Fruit fly (Drosophila melanogaster) whole organism: ENCODE results near the gene NKCC.

Experiments
- CG8478 ChIP-seq: fragments of >200 bp; optimal IDR thresholded peaks from 2 replicates; lab custom pipeline; 2018; ENCODE audit warnings: inconsistent platforms
- Dll ChIP-seq: fragments of >200 bp; optimal IDR thresholded peaks from 2 replicates; lab custom pipeline; 2017
- EcR ChIP-seq, 2 experiments: fragments of >200 bp; optimal IDR thresholded peaks; 2 replicates each; lab custom pipeline; 2017; ENCODE audit warnings: missing biosample characterization in 2 of 2, missing genetic modification characterization in 2 of 2, missing genetic modification reagents in 2 of 2
- pan ChIP-seq: fragments of >200 bp; optimal IDR thresholded peaks from 2 replicates; lab custom pipeline; 2017
- psq ChIP-seq: fragments of >200 bp; optimal IDR thresholded peaks from 2 replicates; lab custom pipeline; 2017
- usp ChIP-seq: fragments of >200 bp; optimal IDR thresholded peaks from 2 replicates; lab custom pipeline; 2017; ENCODE audit warnings: missing biosample characterization, missing genetic modification characterization, mixed read lengths

Gene NKCC

DNA sequence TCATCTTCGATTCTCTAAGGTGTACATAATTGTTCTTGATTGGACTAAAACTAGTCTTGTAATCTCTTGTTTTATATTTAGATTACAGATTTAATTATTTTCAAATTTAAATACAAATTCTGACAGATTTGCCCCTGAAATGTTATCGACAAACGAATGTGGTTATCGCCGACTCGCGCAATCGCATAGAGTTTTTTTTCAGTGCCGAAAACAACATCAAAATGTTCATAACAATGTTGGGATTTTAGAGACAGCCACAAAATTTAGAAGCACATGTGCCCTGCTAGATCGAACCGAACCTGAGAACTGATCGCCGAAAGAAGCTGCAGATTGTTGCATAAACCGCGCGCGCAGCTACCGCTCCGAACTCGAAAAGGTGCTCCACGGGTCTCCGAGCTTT, 34.9 kb downstream of the NKCC start, which contains the start of gene POLDIP2:
TSS of gene POLDIP2 (plus strand) at position 160 of the 400 bp plus-strand sequence.
- TF ChIP-seq Dll (no peak), usp (no peak), EcR (GFP tag; optimal IDR thresholded peaks at IDR 0.05; lab: Kevin White, UChicago) (no peak)

DNA sequence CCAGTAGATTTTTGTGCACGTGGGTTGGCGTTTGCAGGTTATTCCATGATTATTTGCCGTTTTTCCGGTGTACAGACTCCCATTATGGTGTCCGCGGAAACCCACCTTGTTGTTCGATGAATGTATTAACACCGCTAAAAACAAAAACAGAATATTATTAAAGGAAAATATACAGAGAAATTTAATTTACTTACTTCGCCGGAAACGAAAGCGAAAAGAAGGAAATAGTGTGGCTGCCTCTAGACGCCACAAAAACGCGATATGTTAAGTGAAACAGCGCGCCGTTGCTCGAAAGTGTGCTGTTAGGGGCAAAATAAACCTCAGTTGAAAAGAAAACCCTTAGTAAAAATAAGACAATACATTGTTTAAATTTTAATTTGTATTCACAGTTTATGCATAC, 35.6 kb downstream of the NKCC start, which contains the start of gene RpL35A:
TSS of gene RpL35A (minus strand) at position 227 of the 400 bp plus-strand sequence.
- TF ChIP-seq psq (no peak), CG8478 (lab: Kevin White, UChicago) (no peak), pan (no peak), usp (no peak), Dll (no peak), EcR (GFP tag; optimal IDR thresholded peaks at IDR 0.05; lab: Kevin White, UChicago) (no peak)

DNA sequence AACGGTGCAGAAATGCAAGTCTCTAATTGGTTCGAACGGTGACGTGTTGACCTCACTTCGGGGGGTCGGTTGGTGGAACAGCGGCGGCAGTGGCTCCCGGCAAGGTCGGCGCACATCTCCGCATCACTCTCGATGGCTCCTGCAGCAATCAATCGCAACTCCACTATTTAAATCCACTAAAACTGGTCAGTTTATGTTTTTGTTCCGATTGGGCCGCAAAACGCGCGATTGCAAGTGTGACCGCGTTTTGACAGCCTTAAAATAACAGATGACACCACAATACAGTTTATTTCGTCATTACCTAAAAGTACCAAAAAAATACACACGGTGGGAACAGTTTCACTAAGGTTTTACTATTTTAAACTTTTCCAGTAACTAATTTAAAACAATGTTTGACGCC, 38.0 kb downstream of the NKCC start, which contains the start of gene PEK:
TSS of gene PEK (minus strand) at position 273 of the 400 bp plus-strand sequence.
- TF ChIP-seq usp: no peak
- no peak for TF ChIP-seq psq
- TF ChIP-seq EcR (GFP tag; optimal IDR thresholded peaks at IDR 0.05; lab: Kevin White, UChicago): no peak
- TF ChIP-seq pan: no peak
- TF ChIP-seq CG8478 (lab: Kevin White, UChicago): no peak
- TF ChIP-seq Dll: no peak

DNA sequence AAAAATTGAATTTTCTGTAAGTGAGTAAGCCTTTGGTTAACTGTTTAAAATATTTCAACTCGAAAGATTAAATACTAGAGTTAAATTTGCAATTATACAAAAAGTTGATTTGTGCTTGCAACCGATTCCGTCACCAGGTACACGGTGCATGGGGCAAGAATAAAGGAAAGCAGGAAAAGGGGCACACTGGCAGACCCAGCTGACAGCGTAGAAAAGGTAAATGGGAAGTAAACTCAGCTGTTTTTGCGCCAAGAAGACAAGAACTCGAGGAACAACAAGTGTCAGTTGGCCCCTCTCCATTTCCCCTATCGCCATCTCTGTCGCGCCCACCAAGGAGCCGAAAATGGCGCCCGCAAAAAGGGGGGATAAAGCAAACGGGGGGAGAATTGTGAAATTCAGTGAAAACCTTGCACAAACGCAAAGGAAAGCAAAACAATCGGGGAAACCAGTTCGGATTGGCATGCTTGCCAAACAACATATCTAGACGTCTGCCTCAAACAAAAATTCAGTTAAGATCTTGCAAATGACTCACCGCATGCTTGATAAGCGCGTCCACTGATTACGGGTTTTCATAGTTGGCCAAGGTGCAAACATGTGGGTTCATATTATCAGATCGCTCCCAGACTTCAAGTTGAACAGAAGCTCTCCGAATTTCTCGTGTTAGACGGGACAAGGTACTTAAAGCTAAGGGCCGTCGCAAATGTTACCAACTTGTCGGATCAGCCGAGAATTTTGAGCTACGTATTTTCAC, 39.1 kb downstream of the NKCC start:
- no peak for TF ChIP-seq EcR (GFP tag; optimal IDR thresholded peaks at IDR 0.05; lab: Kevin White, UChicago)
- TF ChIP-seq CG8478 (lab: Kevin White, UChicago): no peak
- TF ChIP-seq pan: no peak
- TF ChIP-seq usp: no peak
- TF ChIP-seq Dll: no peak
- no peak for TF ChIP-seq psq

DNA sequence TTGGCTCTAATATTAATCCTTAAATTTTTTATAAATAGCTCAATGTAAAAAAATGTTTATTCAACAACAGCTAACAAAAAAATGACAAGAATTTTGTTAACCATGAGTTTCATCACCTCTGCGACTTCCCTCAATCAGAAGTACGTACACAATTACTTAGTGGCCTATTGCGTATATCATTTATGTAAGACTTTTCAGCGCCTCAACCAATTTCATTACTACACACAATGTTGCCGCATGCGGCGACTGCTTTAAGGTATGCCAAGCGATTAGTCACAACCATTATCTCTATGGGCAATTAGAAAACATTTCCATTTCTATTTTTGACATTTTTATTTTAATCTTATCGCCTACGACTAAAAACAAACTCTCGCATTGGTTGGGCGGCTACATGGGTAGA, 43.9 kb downstream of the NKCC start:
- TF ChIP-seq Dll: no peak
- TF ChIP-seq pan: no peak
- no peak for TF ChIP-seq EcR (GFP tag; optimal IDR thresholded peaks at IDR 0.05; lab: Kevin White, UChicago)
- no peak for TF ChIP-seq usp
- no peak for TF ChIP-seq CG8478 (lab: Kevin White, UChicago)
- no peak for TF ChIP-seq psq

DNA sequence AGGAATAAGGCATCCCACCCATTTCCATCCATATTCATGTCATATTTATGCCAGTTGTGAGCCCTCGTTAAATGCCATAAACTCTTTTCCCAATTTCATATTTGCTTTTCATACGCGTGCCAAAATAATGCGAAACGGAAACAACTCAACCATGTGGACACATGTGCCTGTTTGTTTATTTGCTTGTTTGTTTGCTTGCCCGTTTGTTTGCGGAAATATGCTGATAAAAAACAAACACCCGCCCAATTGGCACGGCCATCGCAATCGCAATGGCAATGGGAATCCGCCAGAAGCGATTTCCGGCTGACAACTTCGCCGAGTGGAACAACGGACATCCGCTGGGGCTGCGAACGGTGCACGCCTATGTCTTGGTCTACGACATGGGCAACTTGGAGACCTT, 48.2 kb downstream of the NKCC start:
- no peak for TF ChIP-seq CG8478 (lab: Kevin White, UChicago)
- no peak for TF ChIP-seq pan
- TF ChIP-seq EcR (GFP tag; optimal IDR thresholded peaks at IDR 0.05; lab: Kevin White, UChicago): no peak
- no peak for TF ChIP-seq Dll
- no peak for TF ChIP-seq psq
- TF ChIP-seq usp: no peak
